Fruit fly (Drosophila melanogaster) whole organism, embryonic: ENCODE data around the gene Cyp313a5.

Experiments
- Atf-2 ChIP-seq: fragments of 200-800 bp; sonication (Bioruptor generic); optimal IDR thresholded peaks from 2 replicates; lab custom pipeline; 2016; ENCODE audit warnings: missing biosample characterization, missing genetic modification characterization
- CG1024 ChIP-seq: fragments of 200-800 bp; sonication (Bioruptor generic); IDR thresholded peaks from 2 replicates; pipeline ENCODE4 v1.3.6; 2022; ENCODE audit warnings: missing biosample characterization, missing genetic modification characterization
- CG13296 ChIP-seq: fragments of 200-800 bp; sonication (Bioruptor generic); optimal IDR thresholded peaks from 3 replicates; lab custom pipeline; 2018; ENCODE audit warnings: missing biosample characterization, mild to moderate bottlenecking, missing genetic modification characterization
- CG15479 ChIP-seq: fragments of 200-800 bp; sonication (Bioruptor generic); optimal IDR thresholded peaks from 3 replicates; lab custom pipeline; 2019; ENCODE audit warnings: missing biosample characterization, mild to moderate bottlenecking, missing genetic modification characterization, moderate library complexity
- CG2120 ChIP-seq: fragments of 200-800 bp; sonication (Bioruptor generic); optimal IDR thresholded peaks from 3 replicates; lab custom pipeline; 2016; ENCODE audit warnings: missing biosample characterization, missing genetic modification characterization
- CG4360 ChIP-seq: fragments of 200-800 bp; sonication (Bioruptor generic); IDR thresholded peaks from 2 replicates; pipeline ENCODE4 v1.3.6; 2022; ENCODE audit warnings: missing biosample characterization, missing genetic modification characterization
- CG8359 ChIP-seq: fragments of 200-800 bp; sonication (Bioruptor generic); optimal IDR thresholded peaks from 2 replicates; lab custom pipeline; 2017; ENCODE audit warnings: missing biosample characterization, mild to moderate bottlenecking, missing genetic modification characterization, borderline replicate concordance
- Hr51 ChIP-seq, 2 experiments: fragments of 200-800 bp; sonication (Bioruptor generic); optimal IDR thresholded peaks; 2 replicates in 1 of 2; 3 replicates in 1 of 2; lab custom pipeline; 2016 to 2018; ENCODE audit warnings: missing biosample characterization in 2 of 2, missing genetic modification characterization in 2 of 2, mild to moderate bottlenecking in 1 of 2, moderate library complexity in 1 of 2
- YL-1 ChIP-seq: fragments of 200-800 bp; sonication (Bioruptor generic); optimal IDR thresholded peaks from 3 replicates; lab custom pipeline; 2017; ENCODE audit warnings: missing biosample characterization, mild to moderate bottlenecking, missing genetic modification characterization
- amos ChIP-seq: fragments of 200-800 bp; sonication (Bioruptor generic); IDR thresholded peaks from 2 replicates; pipeline ENCODE4 v1.3.6; 2022; ENCODE audit warnings: missing biosample characterization, missing genetic modification characterization; ENCODE audit not compliant: partially characterized antibody
- exex ChIP-seq: fragments of 200-800 bp; sonication (Bioruptor generic); optimal IDR thresholded peaks from 4 replicates; lab custom pipeline; 2018; ENCODE audit warnings: missing biosample characterization, mild to moderate bottlenecking, missing genetic modification characterization, moderate library complexity
- schlank ChIP-seq: fragments of 200-800 bp; sonication (Bioruptor generic); optimal IDR thresholded peaks from 2 replicates; lab custom pipeline; 2018; ENCODE audit warnings: missing biosample characterization, mild to moderate bottlenecking, missing genetic modification characterization
- sim ChIP-seq: fragments of 200-800 bp; sonication (Bioruptor generic); IDR thresholded peaks from 2 replicates; pipeline ENCODE4 v1.3.6; 2022; ENCODE audit warnings: missing biosample characterization, missing genetic modification characterization

dm6 chr3R:12253887-12254286, 19.4 kb upstream of the Cyp313a5 start, which contains the start of gene CG3942:
- no peak for TF ChIP-seq amos (GFP tag; lab: Robert Waterston, UW)
- TF ChIP-seq Hr51 (GFP tag; optimal IDR thresholded peaks at IDR 0.05; lab: Kevin White, UChicago) = no peak
- no peak for TF ChIP-seq CG1024 (GFP tag; lab: Robert Waterston, UW)
- TF ChIP-seq Atf-2 = no peak
- TF ChIP-seq schlank (tag; lab: Kevin White, UChicago) = no peak
- no peak for TF ChIP-seq CG8359 (GFP tag; lab: Kevin White, UChicago)
- no peak for TF ChIP-seq YL-1 (GFP tag; lab: Kevin White, UChicago)
- TF ChIP-seq CG15479 (GFP tag; lab: Kevin White, UChicago) = no peak
- no peak for TF ChIP-seq CG13296 (GFP tag; lab: Kevin White, UChicago)
- no peak for TF ChIP-seq CG4360 (GFP tag; lab: Robert Waterston, UW)
- TF ChIP-seq CG2120 (GFP tag; lab: Kevin White, UChicago) = no peak
- no peak for TF ChIP-seq sim
- TF ChIP-seq exex (tag; lab: Kevin White, UChicago) = no peak
